Fruit fly (Drosophila melanogaster) whole organism, embryonic: ENCODE data around the gene ida.

ENCODE experiments used
- Adf1 ChIP-seq: fragments of 200-800 bp; sonication (Bioruptor generic); IDR thresholded peaks from 2 replicates; pipeline ENCODE4 v1.3.6; 2022; ENCODE audit warnings: missing biosample characterization, missing genetic modification characterization
- Atf3 ChIP-seq: fragments of 200-800 bp; sonication (Bioruptor generic); optimal IDR thresholded peaks from 3 replicates; lab custom pipeline; 2016; ENCODE audit warnings: missing biosample characterization, missing genetic modification characterization
- BtbVII ChIP-seq: fragments of 200-800 bp; sonication (Bioruptor generic); optimal IDR thresholded peaks from 3 replicates; lab custom pipeline; 2017; ENCODE audit warnings: missing biosample characterization, mild to moderate bottlenecking, missing genetic modification characterization
- Bteb2 ChIP-seq: fragments of 200-800 bp; sonication (Bioruptor generic); optimal IDR thresholded peaks from 2 replicates; lab custom pipeline; 2016; ENCODE audit warnings: missing biosample characterization, missing genetic modification characterization
- CG11504 ChIP-seq: fragments of 200-800 bp; sonication (Bioruptor generic); optimal IDR thresholded peaks from 3 replicates; lab custom pipeline; 2019; ENCODE audit warnings: missing biosample characterization, mild to moderate bottlenecking, missing genetic modification characterization, moderate library complexity
- CG12659 ChIP-seq: fragments of 200-800 bp; sonication (Bioruptor generic); optimal IDR thresholded peaks from 3 replicates; lab custom pipeline; 2017; ENCODE audit warnings: mild to moderate bottlenecking, missing biosample characterization, missing genetic modification reagents, missing genetic modification characterization
- CG13123 ChIP-seq: fragments of 200-800 bp; sonication (Bioruptor generic); optimal IDR thresholded peaks from 2 replicates; lab custom pipeline; 2016; ENCODE audit warnings: missing biosample characterization, missing genetic modification characterization
- CG13287 ChIP-seq: fragments of 200-800 bp; sonication (Bioruptor generic); IDR thresholded peaks from 2 replicates; pipeline ENCODE4 v1.3.6; 2022; ENCODE audit warnings: missing biosample characterization, missing genetic modification characterization; ENCODE audit not compliant: partially characterized antibody
- CG13624 ChIP-seq: fragments of 200-800 bp; sonication (Bioruptor generic); optimal IDR thresholded peaks from 2 replicates; lab custom pipeline; 2016; ENCODE audit warnings: missing biosample characterization, missing genetic modification characterization
- CG14710 ChIP-seq: fragments of 200-800 bp; sonication (Bioruptor generic); optimal IDR thresholded peaks from 3 replicates; lab custom pipeline; 2019; ENCODE audit warnings: missing biosample characterization, mild to moderate bottlenecking, missing genetic modification characterization, moderate library complexity
- CG1529 ChIP-seq: fragments of 200-800 bp; sonication (Bioruptor generic); optimal IDR thresholded peaks from 3 replicates; lab custom pipeline; 2018; ENCODE audit warnings: missing biosample characterization, missing genetic modification characterization
- CG17361 ChIP-seq: fragments of 200-800 bp; sonication (Bioruptor generic); IDR thresholded peaks from 3 replicates; pipeline ENCODE4 v1.3.6; 2022; ENCODE audit warnings: missing biosample characterization, missing genetic modification characterization
- CG17802 ChIP-seq: fragments of 200-800 bp; sonication (Bioruptor generic); optimal IDR thresholded peaks from 2 replicates; lab custom pipeline; 2018; ENCODE audit warnings: missing biosample characterization, mild to moderate bottlenecking, missing genetic modification characterization, moderate library complexity
- CG30020 ChIP-seq: fragments of 200-800 bp; optimal IDR thresholded peaks from 2 replicates; lab custom pipeline; 2019; ENCODE audit warnings: missing biosample characterization, mild to moderate bottlenecking, missing genetic modification characterization, moderate library complexity
- CG33213 ChIP-seq: fragments of 200-800 bp; sonication (Bioruptor generic); optimal IDR thresholded peaks from 3 replicates; lab custom pipeline; 2016; ENCODE audit warnings: missing biosample characterization, missing genetic modification characterization
- CG34224 ChIP-seq: fragments of 200-800 bp; sonication (Bioruptor generic); IDR thresholded peaks from 3 replicates; pipeline ENCODE4 v1.3.6; 2022; ENCODE audit warnings: missing biosample characterization, missing genetic modification characterization; ENCODE audit not compliant: partially characterized antibody
- CG3847 ChIP-seq: fragments of 200-800 bp; sonication (Bioruptor generic); IDR thresholded peaks from 2 replicates; pipeline ENCODE4 v1.3.6; 2022; ENCODE audit warnings: missing biosample characterization, missing genetic modification characterization
- CG4282 ChIP-seq: fragments of 200-800 bp; sonication (Bioruptor generic); optimal IDR thresholded peaks from 2 replicates; lab custom pipeline; 2016; ENCODE audit warnings: missing biosample characterization, missing genetic modification characterization
- CG4424 ChIP-seq: fragments of 200-800 bp; sonication (Bioruptor generic); optimal IDR thresholded peaks from 3 replicates; lab custom pipeline; 2016; ENCODE audit warnings: missing biosample characterization, missing genetic modification characterization
- CG5953 ChIP-seq: fragments of 200-800 bp; sonication (Bioruptor generic); IDR thresholded peaks from 2 replicates; pipeline ENCODE4 v1.3.6; 2022; ENCODE audit warnings: missing biosample characterization, missing genetic modification characterization
- CG6765 ChIP-seq: fragments of 200-800 bp; sonication (Bioruptor generic); optimal IDR thresholded peaks from 3 replicates; lab custom pipeline; 2017; ENCODE audit warnings: missing biosample characterization, mild to moderate bottlenecking, missing genetic modification characterization
- CG6854 ChIP-seq: fragments of 200-800 bp; sonication (Bioruptor generic); optimal IDR thresholded peaks from 3 replicates; lab custom pipeline; 2017; ENCODE audit warnings: missing biosample characterization, mild to moderate bottlenecking, missing genetic modification characterization
- CG7271 ChIP-seq: fragments of 200-800 bp; sonication (Bioruptor generic); optimal IDR thresholded peaks from 2 replicates; lab custom pipeline; 2018; ENCODE audit warnings: missing biosample characterization, mild to moderate bottlenecking, missing genetic modification characterization, moderate library complexity
- CG7839 ChIP-seq: fragments of 200-800 bp; sonication (Bioruptor generic); optimal IDR thresholded peaks from 3 replicates; lab custom pipeline; 2018; ENCODE audit warnings: missing biosample characterization, mild to moderate bottlenecking, missing genetic modification characterization, moderate library complexity
- CG8290 ChIP-seq, 3 experiments: fragments of 200-800 bp; sonication (Bioruptor generic); optimal IDR thresholded peaks; 2 replicates each; lab custom pipeline; 2016 to 2019; ENCODE audit warnings: missing biosample characterization in 3 of 3, missing genetic modification characterization in 3 of 3, mild to moderate bottlenecking in 2 of 3, moderate library complexity in 1 of 3
- Eip74EF ChIP-seq, 2 experiments: fragments of 200-800 bp in 1 of 2; fragments of >200 bp in 1 of 2; sonication (Bioruptor generic) in 1 of 2; optimal IDR thresholded peaks; 2 replicates each; lab custom pipeline; 2017 to 2019; ENCODE audit warnings: missing biosample characterization in 2 of 2, missing genetic modification characterization in 2 of 2, mild to moderate bottlenecking in 1 of 2, moderate library complexity in 1 of 2
- Ets97D ChIP-seq: fragments of 200-800 bp; sonication (Bioruptor generic); optimal IDR thresholded peaks from 3 replicates; lab custom pipeline; 2016; ENCODE audit warnings: missing biosample characterization, missing genetic modification characterization
- Gsc ChIP-seq: fragments of 200-800 bp; sonication (Bioruptor generic); IDR thresholded peaks from 2 replicates; pipeline ENCODE4 v1.3.6; 2022; ENCODE audit warnings: missing biosample characterization, missing genetic modification characterization
- Hr78 ChIP-seq, 2 experiments: fragments of 200-800 bp in 1 of 2; fragments of >200 bp in 1 of 2; sonication (Bioruptor generic) in 1 of 2; optimal IDR thresholded peaks; 2 replicates each; lab custom pipeline; 2017 to 2019; ENCODE audit warnings: missing biosample characterization in 2 of 2, missing genetic modification characterization in 2 of 2, mild to moderate bottlenecking in 1 of 2, moderate library complexity in 1 of 2
- MBD-R2 ChIP-seq: fragments of 200-800 bp; sonication (Bioruptor generic); IDR thresholded peaks from 2 replicates; pipeline ENCODE4 v1.3.6; 2022; ENCODE audit warnings: missing biosample characterization, missing genetic modification characterization
- Mrtf ChIP-seq: fragments of 200-800 bp; sonication (Bioruptor generic); IDR thresholded peaks from 3 replicates; pipeline ENCODE4 v1.3.6; 2022; ENCODE audit warnings: missing biosample characterization, missing genetic modification characterization
- Oaz ChIP-seq: fragments of 200-800 bp; sonication (Bioruptor generic); IDR thresholded peaks from 2 replicates; pipeline ENCODE4 v1.3.6; 2022; ENCODE audit warnings: missing biosample characterization, missing genetic modification characterization
- Xrp1 ChIP-seq: fragments of 200-800 bp; sonication (Bioruptor generic); IDR thresholded peaks from 2 replicates; pipeline ENCODE4 v1.3.6; 2022; ENCODE audit warnings: missing biosample characterization, missing genetic modification characterization
- ato ChIP-seq: fragments of 200-800 bp; sonication (Bioruptor generic); IDR thresholded peaks from 2 replicates; pipeline ENCODE4 v1.3.6; 2022; ENCODE audit warnings: missing biosample characterization, missing genetic modification characterization; ENCODE audit not compliant: partially characterized antibody
- bowl ChIP-seq: fragments of 200-800 bp; sonication (Bioruptor generic); IDR thresholded peaks from 2 replicates; pipeline ENCODE4 v1.3.6; 2022; ENCODE audit warnings: missing biosample characterization, missing genetic modification characterization
- caup ChIP-seq: fragments of 200-800 bp; sonication (Bioruptor generic); optimal IDR thresholded peaks from 3 replicates; lab custom pipeline; 2017; ENCODE audit warnings: missing biosample characterization, mild to moderate bottlenecking, missing genetic modification characterization, moderate library complexity; ENCODE audit not compliant: severe bottlenecking
- chif ChIP-seq, 2 experiments: fragments of 200-800 bp; sonication (Bioruptor generic); optimal IDR thresholded peaks; 3 replicates each; lab custom pipeline; 2016; ENCODE audit warnings: missing biosample characterization in 2 of 2, missing genetic modification characterization in 2 of 2
- fd102C ChIP-seq: fragments of 200-800 bp; sonication (Bioruptor generic); optimal IDR thresholded peaks from 2 replicates; lab custom pipeline; 2018; ENCODE audit warnings: missing biosample characterization, mild to moderate bottlenecking, missing genetic modification characterization, moderate library complexity
- fd96Cb ChIP-seq: fragments of 200-800 bp; sonication (Bioruptor generic); optimal IDR thresholded peaks from 2 replicates; lab custom pipeline; 2018; ENCODE audit warnings: missing biosample characterization, mild to moderate bottlenecking, missing genetic modification characterization, moderate library complexity
- gsb-n ChIP-seq: fragments of 200-800 bp; sonication (Bioruptor generic); optimal IDR thresholded peaks from 3 replicates; lab custom pipeline; 2018; ENCODE audit warnings: missing biosample characterization, mild to moderate bottlenecking, missing genetic modification characterization
- her ChIP-seq: fragments of 200-800 bp; sonication (Bioruptor generic); optimal IDR thresholded peaks from 2 replicates; lab custom pipeline; 2016; ENCODE audit warnings: missing biosample characterization, missing genetic modification characterization
- ind ChIP-seq: fragments of 200-800 bp; sonication (Bioruptor generic); optimal IDR thresholded peaks from 3 replicates; lab custom pipeline; 2016; ENCODE audit warnings: missing biosample characterization, missing genetic modification characterization
- nerfin-2 ChIP-seq: fragments of 200-800 bp; sonication (Bioruptor generic); IDR thresholded peaks from 2 replicates; pipeline ENCODE4 v1.3.6; 2022; ENCODE audit warnings: missing biosample characterization, missing genetic modification characterization; ENCODE audit not compliant: partially characterized antibody
- nmo ChIP-seq: fragments of 200-800 bp; sonication (Bioruptor generic); optimal IDR thresholded peaks from 2 replicates; lab custom pipeline; 2018; ENCODE audit warnings: missing biosample characterization, mild to moderate bottlenecking, missing genetic modification characterization, moderate library complexity
- nom ChIP-seq: fragments of 200-800 bp; sonication (Bioruptor generic); optimal IDR thresholded peaks from 2 replicates; lab custom pipeline; 2017; ENCODE audit warnings: missing biosample characterization, missing genetic modification characterization, mild to moderate bottlenecking, moderate library complexity, missing genetic modification reagents
- p53 ChIP-seq: fragments of 200-800 bp; sonication (Bioruptor generic); optimal IDR thresholded peaks from 2 replicates; lab custom pipeline; 2016; ENCODE audit warnings: missing biosample characterization, missing genetic modification characterization
- sna ChIP-seq: fragments of 200-800 bp; sonication (Bioruptor generic); IDR thresholded peaks from 2 replicates; pipeline ENCODE4 v1.3.6; 2022; ENCODE audit warnings: missing biosample characterization, missing genetic modification characterization; ENCODE audit not compliant: partially characterized antibody
- tgo ChIP-seq: fragments of 200-800 bp; sonication (Bioruptor generic); IDR thresholded peaks from 3 replicates; pipeline ENCODE4 v1.3.6; 2022; ENCODE audit warnings: missing biosample characterization, missing genetic modification characterization
- tna ChIP-seq: fragments of 200-800 bp; sonication (Bioruptor generic); IDR thresholded peaks from 2 replicates; pipeline ENCODE4 v1.3.6; 2022; ENCODE audit warnings: missing biosample characterization, missing genetic modification characterization; ENCODE audit not compliant: partially characterized antibody
- wor ChIP-seq: fragments of 200-800 bp; sonication (Bioruptor generic); IDR thresholded peaks from 2 replicates; pipeline ENCODE4 v1.3.6; 2022; ENCODE audit warnings: missing biosample characterization, missing genetic modification characterization

ida gene

DNA sequence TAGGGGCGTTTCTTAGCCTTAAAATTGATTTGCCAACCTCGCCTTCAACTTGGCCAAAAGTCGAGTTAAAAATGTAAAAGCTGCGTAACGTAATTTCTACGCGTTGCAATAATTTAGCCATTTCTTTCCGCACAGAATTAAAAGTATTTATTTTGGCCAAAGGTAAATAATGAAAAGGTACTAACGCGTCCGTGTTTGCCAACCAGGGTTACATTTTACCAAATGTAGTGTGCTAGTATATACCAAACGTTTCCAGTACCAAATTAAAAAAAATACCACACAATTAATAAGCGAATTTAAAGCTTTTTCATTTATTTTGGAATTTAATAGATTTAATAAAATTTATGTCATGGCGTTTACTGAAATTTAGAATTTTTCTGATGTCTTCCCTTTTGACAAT, 6.2 kb upstream of the ida start, which contains the start of gene Ccz1 (continued):
- TF ChIP-seq CG8290 (GFP tag; optimal IDR thresholded peaks at IDR 0.05; lab: Kevin White, UChicago) = peak; percentile 67
- peak; percentile 56 to 82 for TF ChIP-seq CG8290 (tag; optimal IDR thresholded peaks at IDR 0.05; lab: Kevin White, UChicago)
- TF ChIP-seq CG12659 (GFP tag; lab: Kevin White, UChicago) = peak; percentile 93
- no peak for TF ChIP-seq Hr78 (GFP tag; optimal IDR thresholded peaks at IDR 0.05; lab: Kevin White, UChicago)
- peak; percentile 47 for TF ChIP-seq nmo (GFP tag; lab: Kevin White, UChicago)
- no peak for TF ChIP-seq CG3847 (GFP tag; lab: Robert Waterston, UW)
- TF ChIP-seq CG17361 (GFP tag; lab: Robert Waterston, UW) = no peak
- no peak for TF ChIP-seq MBD-R2 (GFP tag; lab: Robert Waterston, UW)
- TF ChIP-seq CG14710 = peak; percentile 65
- peak; percentile 64 for TF ChIP-seq Ets97D (GFP tag; lab: Kevin White, UChicago)
- peak; percentile 43 for TF ChIP-seq Atf3 (GFP tag; lab: Kevin White, UChicago)
- TF ChIP-seq fd102C (GFP tag; lab: Kevin White, UChicago) = peak; percentile 42
- peak; percentile 68 for TF ChIP-seq CG4424 (GFP tag; lab: Kevin White, UChicago)
- TF ChIP-seq CG30020 = peak; percentile 51
- TF ChIP-seq tna (GFP tag; lab: Robert Waterston, UW) = no peak
- peak; percentile 13 for TF ChIP-seq fd96Cb (tag; lab: Kevin White, UChicago)
- no peak for TF ChIP-seq Adf1
- no peak for TF ChIP-seq ato (GFP tag; lab: Robert Waterston, UW)
- TF ChIP-seq sna = no peak
- no peak for TF ChIP-seq CG6854
- TF ChIP-seq CG7271 (tag; lab: Kevin White, UChicago) = no peak
- no peak for TF ChIP-seq Eip74EF (GFP tag; optimal IDR thresholded peaks at IDR 0.05; lab: Kevin White, UChicago)
- peak; percentile 66 for TF ChIP-seq caup (GFP tag; lab: Kevin White, UChicago)
- no peak for TF ChIP-seq BtbVII
- TF ChIP-seq Mrtf (GFP tag; lab: Robert Waterston, UW) = no peak
- no peak for TF ChIP-seq wor (GFP tag; lab: Robert Waterston, UW)
- TF ChIP-seq nom (GFP tag; lab: Kevin White, UChicago) = peak; percentile 36
- no peak for TF ChIP-seq CG5953 (GFP tag; lab: Robert Waterston, UW)
- TF ChIP-seq CG4282 (GFP tag; lab: Kevin White, UChicago) = peak; percentile 21
- no peak for TF ChIP-seq nerfin-2 (GFP tag; lab: Robert Waterston, UW)
- TF ChIP-seq CG7839 (tag; lab: Kevin White, UChicago) = peak; percentile 51
- TF ChIP-seq CG6765 (GFP tag; lab: Kevin White, UChicago) = peak; percentile 25
- peak; percentile 64 for TF ChIP-seq CG13624
- no peak for TF ChIP-seq Gsc (GFP tag; lab: Robert Waterston, UW)
- TF ChIP-seq tgo = no peak
- TF ChIP-seq CG17802 (tag; lab: Kevin White, UChicago) = peak; percentile 32
- TF ChIP-seq p53 (GFP tag; lab: Kevin White, UChicago) = peak; percentile 42
- TF ChIP-seq CG1529 (GFP tag; lab: Kevin White, UChicago) = peak; percentile 56
- TF ChIP-seq Bteb2 = peak; percentile 52
- no peak for TF ChIP-seq CG13287 (GFP tag; lab: Robert Waterston, UW)
- peak; percentile 82 for TF ChIP-seq CG13123
- peak; percentile 66 for TF ChIP-seq her
- TF ChIP-seq Oaz (GFP tag; lab: Robert Waterston, UW) = no peak
- no peak for TF ChIP-seq CG34224 (GFP tag; lab: Robert Waterston, UW)
- no peak for TF ChIP-seq Xrp1 (GFP tag; lab: Robert Waterston, UW)
- peak; percentile 66 for TF ChIP-seq gsb-n (tag; lab: Kevin White, UChicago)
- peak; percentile 54 for TF ChIP-seq CG11504 (tag; lab: Kevin White, UChicago)
- peak; percentile 91 for TF ChIP-seq CG33213 (GFP tag; lab: Kevin White, UChicago)
- no peak for TF ChIP-seq ind (GFP tag; lab: Kevin White, UChicago)
- TF ChIP-seq bowl (GFP tag; lab: Robert Waterston, UW) = no peak
- peak; percentile 71 to 73 for TF ChIP-seq chif (GFP tag; optimal IDR thresholded peaks at IDR 0.05; lab: Kevin White, UChicago)
